Worm (Caenorhabditis elegans) whole organism, mixed stage, embryonic: ENCODE measurements around the gene F38H4.3.

Experiments
- M03D4.4 ChIP-seq: sonication (generic microtip); optimal IDR thresholded peaks from 2 replicates; lab custom pipeline; 2017; ENCODE audit warnings: mild to moderate bottlenecking, missing genetic modification characterization, missing compliant biosample characterization
- cnd-1 ChIP-seq: fragments of 200-800 bp; sonication (Bioruptor generic); optimal IDR thresholded peaks from 2 replicates; lab custom pipeline; 2018; ENCODE audit warnings: mild to moderate bottlenecking, missing genetic modification characterization, missing compliant biosample characterization
- drap-1 ChIP-seq: fragments of 200-800 bp; sonication (Bioruptor generic); optimal IDR thresholded peaks from 3 replicates; lab custom pipeline; 2018; ENCODE audit warnings: mild to moderate bottlenecking, missing genetic modification characterization, missing compliant biosample characterization
- elt-3 ChIP-seq: fragments of 150-350 bp; optimal IDR thresholded peaks from 2 replicates; lab custom pipeline; 2014; ENCODE audit warnings: missing biosample characterization, missing genetic modification characterization
- hlh-1 ChIP-seq: fragments of 150-350 bp; optimal IDR thresholded peaks from 2 replicates; lab custom pipeline; 2014; ENCODE audit warnings: missing biosample characterization, missing genetic modification reagents, missing genetic modification characterization
- lin-13 ChIP-seq: fragments of 150-350 bp; optimal IDR thresholded peaks from 2 replicates; lab custom pipeline; 2014; ENCODE audit warnings: missing biosample characterization, missing genetic modification characterization
- lsy-2 ChIP-seq: fragments of 150-350 bp; optimal IDR thresholded peaks from 2 replicates; lab custom pipeline; 2014; ENCODE audit warnings: missing biosample characterization, missing genetic modification characterization
- mep-1 ChIP-seq: fragments of 150-350 bp; optimal IDR thresholded peaks from 2 replicates; lab custom pipeline; 2017; ENCODE audit warnings: missing biosample characterization, missing genetic modification reagents, missing genetic modification characterization, inconsistent platforms
- nhr-237 ChIP-seq: fragments of 150-350 bp; optimal IDR thresholded peaks from 2 replicates; lab custom pipeline; 2014; ENCODE audit warnings: missing biosample characterization, missing genetic modification characterization
- nhr-76 ChIP-seq: sonication (generic microtip); optimal IDR thresholded peaks from 2 replicates; lab custom pipeline; 2017; ENCODE audit warnings: missing biosample characterization, missing genetic modification characterization
- pha-4 ChIP-seq: fragments of 150-350 bp; optimal IDR thresholded peaks from 2 replicates; lab custom pipeline; 2018; ENCODE audit warnings: missing biosample characterization, missing genetic modification reagents, missing genetic modification characterization
- unc-62 ChIP-seq: fragments of 150-350 bp; optimal IDR thresholded peaks from 2 replicates; lab custom pipeline; 2014; ENCODE audit warnings: missing biosample characterization, missing genetic modification reagents, missing genetic modification characterization

DNA sequence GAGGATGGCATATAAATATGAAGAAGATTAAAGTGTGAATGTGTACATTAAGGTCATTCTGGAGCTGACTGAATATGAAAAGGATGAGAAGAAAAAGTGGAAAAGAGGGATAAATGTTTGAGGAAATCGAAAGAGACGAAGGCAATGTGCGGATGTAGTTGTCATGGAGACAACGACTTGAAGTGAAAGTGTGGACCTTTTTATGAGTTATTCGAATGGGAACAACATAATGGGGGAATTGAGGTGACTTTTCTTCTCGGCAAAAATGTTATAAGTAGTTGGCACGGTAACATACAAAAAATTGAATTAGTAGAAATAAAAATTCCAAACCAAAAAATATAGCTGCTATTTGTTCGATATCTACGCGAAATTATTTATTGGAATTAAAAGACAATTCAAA is 41.1 kb upstream of the F38H4.3 start, which contains the start of gene dyf-18:
- no peak for TF ChIP-seq lin-13 (tag; lab: Kevin White, UChicago)
- TF ChIP-seq hlh-1: no peak
- no peak for TF ChIP-seq cnd-1 (tag; lab: Kevin White, UChicago)
- TF ChIP-seq nhr-237 (tag; lab: Kevin White, UChicago): no peak
- TF ChIP-seq pha-4 (tag; lab: Kevin White, UChicago): no peak
- TF ChIP-seq elt-3 (tag; lab: Kevin White, UChicago): no peak
- no peak for TF ChIP-seq unc-62 (GFP tag; lab: Kevin White, UChicago)
- no peak for TF ChIP-seq mep-1 (tag; lab: Kevin White, UChicago)
- TF ChIP-seq nhr-76: no peak
- TF ChIP-seq lsy-2 (tag; lab: Kevin White, UChicago): no peak
- TF ChIP-seq drap-1: no peak
- no peak for TF ChIP-seq M03D4.4
